Fruit fly (Drosophila melanogaster) whole organism, embryonic: ENCODE measurements around the gene Fnta.

ENCODE experiments used
- Aef1 ChIP-seq: fragments of 200-800 bp; sonication (Bioruptor generic); IDR thresholded peaks from 3 replicates; pipeline ENCODE4 v1.3.6; 2022; ENCODE audit warnings: missing biosample characterization, missing genetic modification characterization
- Awh ChIP-seq: fragments of 200-800 bp; sonication (Bioruptor generic); IDR thresholded peaks from 2 replicates; pipeline ENCODE4, ENCODE4 v1.3.6; 2022; ENCODE audit warnings: missing biosample characterization, missing genetic modification characterization
- BtbVII ChIP-seq: fragments of 200-800 bp; sonication (Bioruptor generic); optimal IDR thresholded peaks from 3 replicates; lab custom pipeline; 2017; ENCODE audit warnings: missing biosample characterization, mild to moderate bottlenecking, missing genetic modification characterization
- CG10979 ChIP-seq: fragments of 200-800 bp; sonication (Bioruptor generic); optimal IDR thresholded peaks from 2 replicates; lab custom pipeline; 2018; ENCODE audit warnings: missing biosample characterization, mild to moderate bottlenecking, missing genetic modification characterization, moderate library complexity
- CG11695 ChIP-seq: fragments of 200-800 bp; sonication (Bioruptor generic); IDR thresholded peaks from 3 replicates; pipeline ENCODE4 v1.3.6; 2022; ENCODE audit warnings: missing biosample characterization, missing genetic modification characterization
- CG14014 ChIP-seq: fragments of 200-800 bp; sonication (Bioruptor generic); IDR thresholded peaks from 2 replicates; pipeline ENCODE4 v1.3.6; 2022; ENCODE audit warnings: missing biosample characterization, missing genetic modification characterization
- CG15269 ChIP-seq: fragments of 200-800 bp; sonication (Bioruptor generic); optimal IDR thresholded peaks from 2 replicates; lab custom pipeline; 2018; ENCODE audit warnings: missing biosample characterization, mild to moderate bottlenecking, missing genetic modification characterization, moderate library complexity
- CG15514 ChIP-seq: fragments of 200-800 bp; sonication (Bioruptor generic); optimal IDR thresholded peaks from 3 replicates; lab custom pipeline; 2017; ENCODE audit warnings: missing biosample characterization, missing genetic modification characterization, mild to moderate bottlenecking, moderate library complexity, missing genetic modification reagents
- CG16779 ChIP-seq: fragments of 200-800 bp; sonication (Bioruptor generic); IDR thresholded peaks from 2 replicates; pipeline ENCODE4 v1.3.6; 2022; ENCODE audit warnings: missing biosample characterization, missing genetic modification characterization
- CG17361 ChIP-seq: fragments of 200-800 bp; sonication (Bioruptor generic); IDR thresholded peaks from 3 replicates; pipeline ENCODE4 v1.3.6; 2022; ENCODE audit warnings: missing biosample characterization, missing genetic modification characterization
- CG17829 ChIP-seq: fragments of 200-800 bp; optimal IDR thresholded peaks from 2 replicates; lab custom pipeline; 2019; ENCODE audit warnings: missing biosample characterization, mild to moderate bottlenecking, missing genetic modification characterization, moderate library complexity
- CG2202 ChIP-seq: fragments of 200-800 bp; sonication (Bioruptor generic); optimal IDR thresholded peaks from 2 replicates; lab custom pipeline; 2018; ENCODE audit warnings: missing biosample characterization, mild to moderate bottlenecking, missing genetic modification characterization
- CG2678 ChIP-seq: fragments of 200-800 bp; sonication (Bioruptor generic); optimal IDR thresholded peaks from 3 replicates; lab custom pipeline; 2019; ENCODE audit warnings: missing biosample characterization, mild to moderate bottlenecking, missing genetic modification characterization, moderate library complexity
- CG31441 ChIP-seq: fragments of 200-800 bp; sonication (Bioruptor generic); IDR thresholded peaks from 2 replicates; pipeline ENCODE4 v1.3.6; 2022; ENCODE audit warnings: missing biosample characterization, missing genetic modification characterization
- CG3281 ChIP-seq: fragments of 200-800 bp; sonication (Bioruptor generic); optimal IDR thresholded peaks from 3 replicates; lab custom pipeline; 2017; ENCODE audit warnings: missing biosample characterization, mild to moderate bottlenecking, missing genetic modification characterization
- CG3407 ChIP-seq: fragments of 200-800 bp; sonication (Bioruptor generic); optimal IDR thresholded peaks from 2 replicates; lab custom pipeline; 2018; ENCODE audit warnings: missing biosample characterization, mild to moderate bottlenecking, missing genetic modification characterization
- CG4404 ChIP-seq: fragments of 200-800 bp; sonication (Bioruptor generic); IDR thresholded peaks from 2 replicates; pipeline ENCODE4 v1.3.6; 2022; ENCODE audit warnings: missing biosample characterization, missing genetic modification characterization
- CG5180 ChIP-seq: fragments of 200-800 bp; sonication (Bioruptor generic); optimal IDR thresholded peaks from 3 replicates; lab custom pipeline; 2017; ENCODE audit warnings: missing biosample characterization, missing genetic modification characterization, mild to moderate bottlenecking, moderate library complexity, missing genetic modification reagents
- CG5953 ChIP-seq: fragments of 200-800 bp; sonication (Bioruptor generic); IDR thresholded peaks from 2 replicates; pipeline ENCODE4 v1.3.6; 2022; ENCODE audit warnings: missing biosample characterization, missing genetic modification characterization
- CG6689 ChIP-seq: fragments of 200-800 bp; sonication (Bioruptor generic); IDR thresholded peaks from 2 replicates; pipeline ENCODE4 v1.3.6; 2022; ENCODE audit warnings: missing biosample characterization, missing genetic modification characterization
- CG6813 ChIP-seq: fragments of 200-800 bp; sonication (Bioruptor generic); optimal IDR thresholded peaks from 2 replicates; lab custom pipeline; 2017; ENCODE audit warnings: missing biosample characterization, missing genetic modification characterization, mild to moderate bottlenecking, moderate library complexity, missing genetic modification reagents
- CG6854 ChIP-seq: fragments of 200-800 bp; sonication (Bioruptor generic); optimal IDR thresholded peaks from 3 replicates; lab custom pipeline; 2017; ENCODE audit warnings: missing biosample characterization, mild to moderate bottlenecking, missing genetic modification characterization
- CG7357 ChIP-seq: fragments of 200-800 bp; sonication (Bioruptor generic); IDR thresholded peaks from 3 replicates; pipeline ENCODE4 v1.3.6; 2022; ENCODE audit warnings: missing biosample characterization, missing genetic modification characterization
- CG8765 ChIP-seq: fragments of 200-800 bp; sonication (Bioruptor generic); IDR thresholded peaks from 2 replicates; pipeline ENCODE4 v1.3.6; 2022; ENCODE audit warnings: missing biosample characterization, missing genetic modification characterization
- CoRest ChIP-seq: fragments of 200-800 bp; sonication (Bioruptor generic); optimal IDR thresholded peaks from 3 replicates; lab custom pipeline; 2018; ENCODE audit warnings: missing biosample characterization, mild to moderate bottlenecking, missing genetic modification characterization, moderate library complexity
- Dad ChIP-seq: fragments of 200-800 bp; sonication (Bioruptor generic); optimal IDR thresholded peaks from 3 replicates; lab custom pipeline; 2016; ENCODE audit warnings: missing biosample characterization, missing genetic modification characterization
- Deaf1 ChIP-seq: fragments of 200-800 bp; optimal IDR thresholded peaks from 3 replicates; lab custom pipeline; 2019; ENCODE audit warnings: missing biosample characterization, mild to moderate bottlenecking, missing genetic modification characterization, moderate library complexity
- Dek ChIP-seq: fragments of 200-800 bp; sonication (Bioruptor generic); optimal IDR thresholded peaks from 3 replicates; lab custom pipeline; 2019; ENCODE audit warnings: missing biosample characterization, mild to moderate bottlenecking, missing genetic modification characterization, moderate library complexity
- HmgZ ChIP-seq: fragments of 200-800 bp; sonication (Bioruptor generic); optimal IDR thresholded peaks from 2 replicates; lab custom pipeline; 2018; ENCODE audit warnings: missing biosample characterization, mild to moderate bottlenecking, missing genetic modification characterization
- Lpt ChIP-seq: fragments of >200 bp; optimal IDR thresholded peaks from 2 replicates; lab custom pipeline; 2018; ENCODE audit warnings: missing biosample characterization, missing genetic modification characterization
- MESR4 ChIP-seq: fragments of 200-800 bp; sonication (Bioruptor generic); optimal IDR thresholded peaks from 2 replicates; lab custom pipeline; 2018; ENCODE audit warnings: missing biosample characterization, mild to moderate bottlenecking, missing genetic modification characterization, moderate library complexity
- Meics ChIP-seq: fragments of 200-800 bp; sonication (Bioruptor generic); optimal IDR thresholded peaks from 2 replicates; lab custom pipeline; 2017; ENCODE audit warnings: missing biosample characterization, mild to moderate bottlenecking, missing genetic modification characterization
- Spps ChIP-seq: fragments of 200-800 bp; sonication (Bioruptor generic); optimal IDR thresholded peaks from 2 replicates; lab custom pipeline; 2018; ENCODE audit warnings: missing biosample characterization, mild to moderate bottlenecking, missing genetic modification characterization
- Ssrp ChIP-seq: fragments of 200-800 bp; sonication (Bioruptor generic); optimal IDR thresholded peaks from 2 replicates; lab custom pipeline; 2018; ENCODE audit warnings: missing biosample characterization, mild to moderate bottlenecking, missing genetic modification characterization, moderate library complexity
- TFAM ChIP-seq: fragments of 200-800 bp; sonication (Bioruptor generic); optimal IDR thresholded peaks from 2 replicates; lab custom pipeline; 2017; ENCODE audit warnings: missing biosample characterization, missing genetic modification characterization, inconsistent platforms
- al ChIP-seq: fragments of 200-800 bp; sonication (Bioruptor generic); IDR thresholded peaks from 2 replicates; pipeline ENCODE4 v1.3.6; 2022; ENCODE audit warnings: missing biosample characterization, missing genetic modification characterization
- amos ChIP-seq: fragments of 200-800 bp; sonication (Bioruptor generic); IDR thresholded peaks from 2 replicates; pipeline ENCODE4 v1.3.6; 2022; ENCODE audit warnings: missing biosample characterization, missing genetic modification characterization; ENCODE audit not compliant: partially characterized antibody
- ase ChIP-seq: fragments of 200-800 bp; sonication (Bioruptor generic); IDR thresholded peaks from 3 replicates; pipeline ENCODE4 v1.3.6; 2022; ENCODE audit warnings: missing biosample characterization, missing genetic modification characterization
- chif ChIP-seq, 2 experiments: fragments of 200-800 bp; sonication (Bioruptor generic); optimal IDR thresholded peaks; 3 replicates each; lab custom pipeline; 2016; ENCODE audit warnings: missing biosample characterization in 2 of 2, missing genetic modification characterization in 2 of 2
- chm ChIP-seq: fragments of 200-800 bp; sonication (Bioruptor generic); IDR thresholded peaks from 2 replicates; pipeline ENCODE4 v1.3.6; 2022; ENCODE audit warnings: missing biosample characterization, missing genetic modification characterization
- cwo ChIP-seq: fragments of 200-800 bp; sonication (Bioruptor generic); optimal IDR thresholded peaks from 3 replicates; lab custom pipeline; 2017; ENCODE audit warnings: missing biosample characterization, missing genetic modification characterization, mild to moderate bottlenecking, moderate library complexity, missing genetic modification reagents
- gsb-n ChIP-seq: fragments of 200-800 bp; sonication (Bioruptor generic); optimal IDR thresholded peaks from 3 replicates; lab custom pipeline; 2018; ENCODE audit warnings: missing biosample characterization, mild to moderate bottlenecking, missing genetic modification characterization
- inv ChIP-seq: fragments of 200-800 bp; sonication (Bioruptor generic); IDR thresholded peaks from 2 replicates; pipeline ENCODE4 v1.3.6; 2022; ENCODE audit warnings: missing biosample characterization, missing genetic modification characterization; ENCODE audit not compliant: partially characterized antibody
- lilli ChIP-seq: fragments of 200-800 bp; sonication (Bioruptor generic); optimal IDR thresholded peaks from 3 replicates; lab custom pipeline; 2016; ENCODE audit warnings: missing biosample characterization, missing genetic modification characterization
- phol ChIP-seq: fragments of 200-800 bp; sonication (Bioruptor generic); optimal IDR thresholded peaks from 3 replicates; lab custom pipeline; 2018; ENCODE audit warnings: missing biosample characterization, mild to moderate bottlenecking, missing genetic modification characterization, moderate library complexity
- scrt ChIP-seq: fragments of 200-800 bp; sonication (Bioruptor generic); optimal IDR thresholded peaks from 2 replicates; lab custom pipeline; 2018; ENCODE audit warnings: missing biosample characterization, mild to moderate bottlenecking, missing genetic modification characterization, moderate library complexity
- sens ChIP-seq: fragments of 200-800 bp; sonication (Bioruptor generic); peaks from one replicate; lab custom pipeline; 2016; ENCODE audit warnings: missing biosample characterization, missing genetic modification characterization
- so ChIP-seq: fragments of 200-800 bp; sonication (Bioruptor generic); IDR thresholded peaks from 3 replicates; pipeline ENCODE4 v1.3.6; 2022; ENCODE audit warnings: missing biosample characterization, missing genetic modification characterization
- ssp ChIP-seq: fragments of 200-800 bp; sonication (Bioruptor generic); IDR thresholded peaks from 2 replicates; pipeline ENCODE4 v1.3.6; 2022; ENCODE audit warnings: missing biosample characterization, missing genetic modification characterization
- trem ChIP-seq: fragments of 200-800 bp; optimal IDR thresholded peaks from 3 replicates; lab custom pipeline; 2019; ENCODE audit warnings: missing biosample characterization, mild to moderate bottlenecking, missing genetic modification characterization, moderate library complexity

Fnta gene

dm6 chr2L:4856118-4856517, 25.6 kb upstream of the Fnta start (continued):
- peak; percentile 44; the same call in 1 of the 3 replicates for TF ChIP-seq ase
- peak; percentile 58 for TF ChIP-seq Dek
- peak; percentile 53; the same call in 1 of the 3 replicates for TF ChIP-seq so (GFP tag; lab: Robert Waterston, UW)
- TF ChIP-seq Dad (GFP tag; lab: Kevin White, UChicago): no peak
- TF ChIP-seq Lpt (GFP tag; lab: Kevin White, UChicago): no peak
- TF ChIP-seq CG2202: peak; percentile 44
- peak; percentile 80 for TF ChIP-seq CG17361 (GFP tag; lab: Robert Waterston, UW)
- TF ChIP-seq Awh (GFP tag; lab: Robert Waterston, UW): peak; percentile 61; the same call in 1 of the 2 replicates
- TF ChIP-seq CG3407 (GFP tag; lab: Kevin White, UChicago): peak; percentile 58
- TF ChIP-seq CG17829 (tag; lab: Kevin White, UChicago): peak; percentile 70
- peak; percentile 36 for TF ChIP-seq CG15514 (GFP tag; lab: Kevin White, UChicago)
- peak; percentile 63; the same call in 1 of the 2 replicates for TF ChIP-seq CG14014 (GFP tag; lab: Robert Waterston, UW)
- TF ChIP-seq CG16779 (GFP tag; lab: Robert Waterston, UW): no peak
- peak; percentile 67 for TF ChIP-seq trem (tag; lab: Kevin White, UChicago)
- peak; percentile 66 for TF ChIP-seq cwo (GFP tag; lab: Kevin White, UChicago)
- peak; percentile 71 for TF ChIP-seq CG15269
- TF ChIP-seq MESR4: peak; percentile 1
- peak; percentile 81 for TF ChIP-seq CG10979
- peak; percentile 59 for TF ChIP-seq gsb-n
- peak; percentile 48 for TF ChIP-seq BtbVII (GFP tag; lab: Kevin White, UChicago)
- TF ChIP-seq HmgZ (tag; lab: Kevin White, UChicago): peak; percentile 35
- peak; percentile 62 for TF ChIP-seq scrt (GFP tag; lab: Kevin White, UChicago)
- TF ChIP-seq TFAM (GFP tag; lab: Kevin White, UChicago): no peak
- peak; percentile 57 for TF ChIP-seq Spps
- peak; percentile 66 for TF ChIP-seq Meics (GFP tag; lab: Kevin White, UChicago)
- peak; percentile 43; the same call in 1 of the 2 replicates for TF ChIP-seq CG5953
- peak; percentile 57 for TF ChIP-seq CoRest (tag; lab: Kevin White, UChicago)
- peak; percentile 57 for TF ChIP-seq lilli (GFP tag; lab: Kevin White, UChicago)
- TF ChIP-seq CG7357: peak; percentile 32; the same call in 1 of the 3 replicates
- peak; percentile 37 for TF ChIP-seq Ssrp (tag; lab: Kevin White, UChicago)
- TF ChIP-seq phol: peak; percentile 76
- no peak for TF ChIP-seq inv
- TF ChIP-seq CG31441 (GFP tag; lab: Robert Waterston, UW): peak; percentile 84
- peak; percentile 62 for TF ChIP-seq CG3281 (GFP tag; lab: Kevin White, UChicago)
- TF ChIP-seq ssp (GFP tag; lab: Robert Waterston, UW): no peak
- TF ChIP-seq CG4404 (GFP tag; lab: Robert Waterston, UW): peak; percentile 40; the same call in 1 of the 2 replicates
- TF ChIP-seq Aef1 (GFP tag; lab: Robert Waterston, UW): peak; percentile 33; the same call in 1 of the 3 replicates
- peak; percentile 71 for TF ChIP-seq CG11695
- TF ChIP-seq CG5180 (GFP tag; lab: Kevin White, UChicago): peak; percentile 13
- TF ChIP-seq CG6854 (GFP tag; lab: Kevin White, UChicago): peak; percentile 23
- TF ChIP-seq CG6813 (GFP tag; lab: Kevin White, UChicago): peak; percentile 68
- TF ChIP-seq CG8765: no peak
- TF ChIP-seq al: no peak
- peak; percentile 84 for TF ChIP-seq CG2678
- no peak for TF ChIP-seq amos (GFP tag; lab: Robert Waterston, UW)
- TF ChIP-seq sens (GFP tag; lab: Kevin White, UChicago): peak; percentile 88
- TF ChIP-seq CG6689 (GFP tag; lab: Robert Waterston, UW): peak; percentile 72
- peak; percentile 7 to 48 for TF ChIP-seq chif (GFP tag; optimal IDR thresholded peaks at IDR 0.05; lab: Kevin White, UChicago)
- TF ChIP-seq chm (GFP tag; lab: Robert Waterston, UW): peak; percentile 67; the same call in 1 of the 2 replicates
- TF ChIP-seq Deaf1: peak; percentile 12
